Worm (Caenorhabditis elegans) whole organism, young adult: ENCODE results near the gene F54H12.5.

Experiments
- B0019.2 ChIP-seq: fragments of 200-800 bp; sonication (Bioruptor generic); conservative IDR thresholded peaks from 2 replicates; pipeline ENCODE4 v1.3.6; 2022; ENCODE audit warnings: missing genetic modification reagents, missing genetic modification characterization, missing compliant biosample characterization
- D2030.7 ChIP-seq: fragments of 200-800 bp; sonication (Bioruptor generic); IDR thresholded peaks from 2 replicates; pipeline ENCODE4 v1.3.6; 2022; ENCODE audit warnings: missing genetic modification reagents, missing genetic modification characterization, missing compliant biosample characterization
- F52B5.7 ChIP-seq: sonication (generic microtip); optimal IDR thresholded peaks from 2 replicates; lab custom pipeline; 2016; ENCODE audit warnings: mild to moderate bottlenecking, missing genetic modification characterization, missing compliant biosample characterization
- F57A8.1 ChIP-seq: fragments of 200-800 bp; sonication (Bioruptor generic); optimal IDR thresholded peaks from 2 replicates; lab custom pipeline; 2018; ENCODE audit warnings: mild to moderate bottlenecking, missing genetic modification characterization, moderate library complexity, missing compliant biosample characterization
- K11D2.4 ChIP-seq: fragments of 200-800 bp; sonication (Bioruptor generic); IDR thresholded peaks from 2 replicates; pipeline ENCODE4 v1.3.6; 2022; ENCODE audit warnings: missing genetic modification reagents, missing genetic modification characterization, missing compliant biosample characterization
- K12H6.12 ChIP-seq: fragments of 200-800 bp; sonication (Bioruptor generic); optimal IDR thresholded peaks from 2 replicates; lab custom pipeline; 2018; ENCODE audit warnings: mild to moderate bottlenecking, missing genetic modification characterization, missing compliant biosample characterization
- T07F8.4 ChIP-seq: sonication (generic microtip); optimal IDR thresholded peaks from 2 replicates; lab custom pipeline; 2016; ENCODE audit warnings: mild to moderate bottlenecking, missing genetic modification characterization, moderate library complexity, missing compliant biosample characterization
- Y79H2A.3 ChIP-seq: fragments of 200-800 bp; sonication (Bioruptor generic); conservative IDR thresholded peaks from 2 replicates; pipeline ENCODE4 v1.3.6; 2022; ENCODE audit warnings: missing genetic modification reagents, missing genetic modification characterization, missing compliant biosample characterization
- ZK185.1 ChIP-seq: sonication (generic microtip); optimal IDR thresholded peaks from 2 replicates; lab custom pipeline; 2016; ENCODE audit warnings: mild to moderate bottlenecking, missing genetic modification characterization, missing compliant biosample characterization; ENCODE audit not compliant: poor library complexity, severe bottlenecking
- ama-1 ChIP-seq, 3 experiments: fragments of 150-350 bp in 1 of 3; sonication (generic microtip) in 2 of 3; optimal IDR thresholded peaks; 2 replicates each; lab custom pipeline; 2014 to 2018; ENCODE audit warnings: missing biosample characterization in 2 of 3, missing genetic modification characterization in 2 of 3, missing genetic modification reagents in 2 of 3
- aptf-3 ChIP-seq: fragments of 200-800 bp; sonication (Bioruptor generic); IDR thresholded peaks from 2 replicates; pipeline ENCODE4 v1.3.6; 2022; ENCODE audit warnings: missing genetic modification characterization, missing compliant biosample characterization
- atf-7 ChIP-seq: sonication (generic microtip); optimal IDR thresholded peaks from 2 replicates; lab custom pipeline; 2017; ENCODE audit warnings: mild to moderate bottlenecking, missing genetic modification characterization, missing compliant biosample characterization
- athp-1 ChIP-seq: sonication (generic microtip); optimal IDR thresholded peaks from 2 replicates; lab custom pipeline; 2017; ENCODE audit warnings: mild to moderate bottlenecking, missing genetic modification characterization, missing compliant biosample characterization
- attf-3 ChIP-seq: fragments of 200-800 bp; sonication (Bioruptor generic); conservative IDR thresholded peaks from 2 replicates; pipeline ENCODE4 v1.3.6; 2022; ENCODE audit warnings: missing genetic modification reagents, missing genetic modification characterization, missing compliant biosample characterization
- ccch-3 ChIP-seq: fragments of 200-800 bp; sonication (Bioruptor generic); optimal IDR thresholded peaks from 2 replicates; lab custom pipeline; 2018; ENCODE audit warnings: mild to moderate bottlenecking, missing genetic modification characterization, missing compliant biosample characterization
- cebp-1 ChIP-seq, 2 experiments: fragments of 200-800 bp in 1 of 2; sonication (Bioruptor generic) in 1 of 2; sonication (generic microtip) in 1 of 2; IDR thresholded peaks in 1 of 2; optimal IDR thresholded peaks in 1 of 2; 2 replicates each; pipeline versions ENCODE4 v1.3.6 to Lab custom; 2017 to 2022; ENCODE audit warnings: missing compliant biosample characterization in 2 of 2, missing genetic modification characterization in 2 of 2, mild to moderate bottlenecking in 1 of 2, missing genetic modification reagents in 1 of 2, moderate library complexity in 1 of 2
- ceh-27 ChIP-seq: fragments of 200-800 bp; sonication (Bioruptor generic); optimal IDR thresholded peaks from 2 replicates; lab custom pipeline; 2018; ENCODE audit warnings: mild to moderate bottlenecking, missing genetic modification characterization, moderate library complexity, missing compliant biosample characterization
- him-1 ChIP-seq: sonication (generic microtip); optimal IDR thresholded peaks from 2 replicates; lab custom pipeline; 2016; ENCODE audit warnings: missing genotype, missing genetic modification reagents, missing genetic modification characterization, missing compliant biosample characterization
- hrde-1 ChIP-seq: sonication (generic microtip); optimal IDR thresholded peaks from 2 replicates; lab custom pipeline; 2016; ENCODE audit warnings: missing genetic modification characterization, mild to moderate bottlenecking, missing compliant biosample characterization, moderate library complexity, missing genotype, missing genetic modification reagents, borderline replicate concordance
- let-607 ChIP-seq, 2 experiments: fragments of 200-800 bp in 1 of 2; sonication (Bioruptor generic) in 1 of 2; sonication (generic microtip) in 1 of 2; optimal IDR thresholded peaks; 2 replicates each; lab custom pipeline; 2016 to 2018; ENCODE audit warnings: mild to moderate bottlenecking in 2 of 2, missing compliant biosample characterization in 2 of 2, missing genetic modification characterization in 2 of 2, moderate library complexity in 2 of 2, missing genotype in 1 of 2
- madf-3 ChIP-seq: fragments of 200-800 bp; sonication (Bioruptor generic); IDR thresholded peaks from 2 replicates; pipeline ENCODE4 v1.3.6; 2022; ENCODE audit warnings: missing genetic modification reagents, missing genetic modification characterization, missing compliant biosample characterization
- mel-28 ChIP-seq: sonication (generic microtip); optimal IDR thresholded peaks from 2 replicates; lab custom pipeline; 2016; ENCODE audit warnings: borderline replicate concordance, mild to moderate bottlenecking, missing genetic modification characterization, missing compliant biosample characterization
- nfya-2 ChIP-seq: fragments of 200-800 bp; sonication (Bioruptor generic); IDR thresholded peaks from 2 replicates; pipeline ENCODE4 v1.3.6; 2022; ENCODE audit warnings: missing genetic modification reagents, missing genetic modification characterization, missing compliant biosample characterization
- nfyb-1 ChIP-seq: fragments of 200-800 bp; sonication (Bioruptor generic); IDR thresholded peaks from 2 replicates; pipeline ENCODE4 v1.3.6; 2022; ENCODE audit warnings: missing genetic modification reagents, missing genetic modification characterization, missing compliant biosample characterization
- nhr-27 ChIP-seq: fragments of 200-800 bp; sonication (Bioruptor generic); optimal IDR thresholded peaks from 2 replicates; lab custom pipeline; 2018; ENCODE audit warnings: mild to moderate bottlenecking, missing genetic modification characterization, moderate library complexity, missing compliant biosample characterization
- nhr-80 ChIP-seq: sonication (generic microtip); optimal IDR thresholded peaks from 2 replicates; lab custom pipeline; 2016; ENCODE audit warnings: missing genetic modification characterization, missing compliant biosample characterization
- pbrm-1 ChIP-seq: fragments of 200-800 bp; sonication (Bioruptor generic); IDR thresholded peaks from 2 replicates; pipeline ENCODE4 v1.3.6; 2022; ENCODE audit warnings: missing genetic modification reagents, missing genetic modification characterization, missing compliant biosample characterization
- rec-8 ChIP-seq, 2 experiments: sonication (generic microtip); optimal IDR thresholded peaks; 2 replicates each; lab custom pipeline; 2016; ENCODE audit warnings: mild to moderate bottlenecking in 2 of 2, missing genetic modification characterization in 2 of 2, missing genetic modification reagents in 2 of 2, missing genotype in 2 of 2, missing biosample characterization in 1 of 2, missing compliant biosample characterization in 1 of 2, moderate library complexity in 1 of 2
- sea-2 ChIP-seq: fragments of 200-800 bp; sonication (Bioruptor generic); IDR thresholded peaks from 2 replicates; pipeline ENCODE4 v1.3.6; 2022; ENCODE audit warnings: missing genetic modification characterization, missing compliant biosample characterization
- snpc-4 ChIP-seq, 5 experiments: fragments of 150-350 bp in 1 of 5; sonication (generic microtip) in 4 of 5; optimal IDR thresholded peaks; 2 replicates each; lab custom pipeline; 2014 to 2018; ENCODE audit warnings: missing genetic modification characterization in 5 of 5, missing biosample characterization in 3 of 5, antibody characterized with exemption in 2 of 5, mild to moderate bottlenecking in 2 of 5, missing compliant biosample characterization in 2 of 5, missing genotype in 2 of 5, moderate library complexity in 2 of 5, missing genetic modification reagents in 1 of 5
- unc-62 ChIP-seq: fragments of 150-350 bp; optimal IDR thresholded peaks from 2 replicates; lab custom pipeline; 2014; ENCODE audit warnings: missing biosample characterization, missing genetic modification reagents, missing genetic modification characterization
- xnd-1 ChIP-seq: sonication (generic microtip); optimal IDR thresholded peaks from 2 replicates; lab custom pipeline; 2016; ENCODE audit warnings: missing genotype, missing genetic modification reagents, missing genetic modification characterization, missing compliant biosample characterization

The F54H12.5 gene

DNA sequence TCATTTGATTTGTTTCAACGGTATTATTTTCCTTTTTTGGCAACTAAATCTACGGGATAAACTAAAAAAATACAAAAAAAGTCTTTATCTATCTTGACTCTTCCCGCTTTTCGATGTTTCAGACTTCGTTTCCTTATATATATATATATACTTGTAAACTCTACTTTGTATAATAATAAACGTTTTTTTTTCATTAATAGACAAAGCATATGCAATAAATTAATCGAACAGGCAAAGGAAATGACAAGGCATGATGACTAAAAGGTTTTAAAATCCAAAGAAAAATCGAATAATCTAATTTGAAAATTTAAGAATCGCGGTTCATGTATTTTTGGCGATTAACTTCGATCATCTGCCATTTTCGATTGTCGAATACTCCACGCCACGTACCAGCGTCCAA lies 41.6 kb upstream of the F54H12.5 start (continued):
- TF ChIP-seq T07F8.4 (tag; lab: Kevin White, UChicago), result no peak

ce11 chrIII:8010260-8010822 lies 38.4 kb upstream of the F54H12.5 start, which contains the start of gene cit-1.2:
cit-1.2 (plus strand) TSS chrIII:8010772.
- TF ChIP-seq pbrm-1, result 0 out of 2 replicates have a peak, but pooled peaks have one; percentile 19
- TF ChIP-seq K12H6.12, result no peak
- 0 out of 2 replicates have a peak, but pooled peaks have one; percentile 30 for TF ChIP-seq nfyb-1 (GFP tag; lab: Robert Waterston, UW)
- TF ChIP-seq cebp-1 (GFP tag; IDR thresholded peaks at IDR 0.05; lab: Robert Waterston, UW), result peak; percentile 23; the same call in 1 of the 2 replicates
- TF ChIP-seq cebp-1 (tag; optimal IDR thresholded peaks at IDR 0.05; lab: Kevin White, UChicago), result peak; percentile 67

ce11 chrIII:8009769-8010168 lies 37.8 kb upstream of the F54H12.5 start, which contains the start of gene cit-1.1:
cit-1.1 (minus strand) TSS chrIII:8009821.
- TF ChIP-seq ama-1 (optimal IDR thresholded peaks at IDR 0.05; lab: Kevin White, UChicago), result no peak
- no peak for TF ChIP-seq ama-1 (GFP tag; optimal IDR thresholded peaks at IDR 0.05; lab: Kevin White, UChicago)
- no peak for TF ChIP-seq snpc-4 (GFP tag; optimal IDR thresholded peaks at IDR 0.05; lab: Kevin White, UChicago)
- TF ChIP-seq snpc-4 (tag; optimal IDR thresholded peaks at IDR 0.05; lab: Kevin White, UChicago), result no peak
- no peak for TF ChIP-seq K11D2.4 (GFP tag; lab: Robert Waterston, UW)
- peak; percentile 15 for TF ChIP-seq nhr-80
- no peak for TF ChIP-seq D2030.7 (GFP tag; lab: Robert Waterston, UW)
- no peak for TF ChIP-seq athp-1 (tag; lab: Kevin White, UChicago)
- peak; percentile 97 for TF ChIP-seq madf-3 (GFP tag; lab: Robert Waterston, UW)
- TF ChIP-seq him-1 (tag; lab: Kevin White, UChicago), result no peak

DNA sequence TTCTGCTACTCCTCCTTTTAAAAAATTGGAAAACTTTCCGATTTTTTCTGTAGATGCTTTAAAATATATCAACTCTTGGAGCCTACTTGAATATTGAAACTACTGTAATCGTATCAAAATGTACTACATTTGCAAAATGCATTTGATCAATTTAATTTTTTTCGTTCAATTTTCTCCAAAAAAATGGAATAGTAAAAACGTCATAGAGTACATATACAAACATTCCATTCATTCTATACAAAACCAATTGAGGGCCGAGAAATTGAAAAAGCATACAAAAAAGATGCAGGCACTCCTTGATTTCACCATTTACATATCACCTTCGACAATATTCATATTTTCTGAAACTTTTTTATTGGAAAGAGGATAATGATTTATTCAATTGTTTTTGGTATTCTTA lies 32.1 kb upstream of the F54H12.5 start, which contains the start of gene C06G4.6:
TSS of gene C06G4.6 (plus strand) at position 301 of the 400 bp plus-strand sequence.
- TF ChIP-seq T07F8.4 (tag; lab: Kevin White, UChicago), result no peak
- TF ChIP-seq F52B5.7 (tag; lab: Kevin White, UChicago), result no peak
- no peak for TF ChIP-seq ccch-3
- TF ChIP-seq sea-2, result no peak
- no peak for TF ChIP-seq ZK185.1 (tag; lab: Kevin White, UChicago)
- no peak for TF ChIP-seq nfya-2
- TF ChIP-seq unc-62 (GFP tag; lab: Kevin White, UChicago), result no peak
- TF ChIP-seq Y79H2A.3 (GFP tag; lab: Robert Waterston, UW), result no peak
- TF ChIP-seq pbrm-1, result no peak
- TF ChIP-seq F57A8.1 (GFP tag; lab: Kevin White, UChicago), result no peak
- no peak for TF ChIP-seq xnd-1 (tag; lab: Kevin White, UChicago)

- no peak for TF ChIP-seq atf-7 (tag; lab: Kevin White, UChicago)
- no peak for TF ChIP-seq let-607 (tag; optimal IDR thresholded peaks at IDR 0.05; lab: Kevin White, UChicago)
- no peak for TF ChIP-seq hrde-1 (tag; lab: Kevin White, UChicago)
- no peak for TF ChIP-seq nfyb-1 (GFP tag; lab: Robert Waterston, UW)
- no peak for TF ChIP-seq attf-3 (GFP tag; lab: Robert Waterston, UW)
- TF ChIP-seq ceh-27 (GFP tag; lab: Kevin White, UChicago), result no peak
- no peak for TF ChIP-seq B0019.2 (GFP tag; lab: Robert Waterston, UW)
- no peak for TF ChIP-seq nhr-27 (tag; lab: Kevin White, UChicago)
- no peak for TF ChIP-seq aptf-3 (GFP tag; lab: Robert Waterston, UW)
- TF ChIP-seq mel-28 (tag; lab: Kevin White, UChicago), result no peak
- no peak for TF ChIP-seq rec-8 (tag; optimal IDR thresholded peaks at IDR 0.05; lab: Kevin White, UChicago)
Measured at ce11 chrIII:8001557-8001956, 29.6 kb upstream of the F54H12.5 start.
